Fruit fly (Drosophila melanogaster) whole organism, prepupa: Measurements from ENCODE around the gene ru.

Experiments
- Blimp-1 ChIP-seq: fragments of 200-800 bp; sonication (Bioruptor generic); optimal IDR thresholded peaks from 3 replicates; lab custom pipeline; 2017; ENCODE audit warnings: missing biosample characterization, missing genetic modification characterization, mild to moderate bottlenecking, moderate library complexity, missing genetic modification reagents
- CG10631 ChIP-seq: fragments of 200-800 bp; sonication (Bioruptor generic); optimal IDR thresholded peaks from 2 replicates; lab custom pipeline; 2016; ENCODE audit warnings: missing biosample characterization, missing genetic modification characterization
- CG10669 ChIP-seq: fragments of 200-800 bp; sonication (Bioruptor generic); optimal IDR thresholded peaks from 3 replicates; lab custom pipeline; 2018; ENCODE audit warnings: missing biosample characterization, mild to moderate bottlenecking, missing genetic modification characterization, moderate library complexity
- CG11762 ChIP-seq: fragments of 200-800 bp; sonication (Bioruptor generic); optimal IDR thresholded peaks from 3 replicates; lab custom pipeline; 2016; ENCODE audit warnings: missing biosample characterization, missing genetic modification characterization; ENCODE audit not compliant: insufficient read depth
- CG11902 ChIP-seq: fragments of 200-800 bp; sonication (Bioruptor generic); optimal IDR thresholded peaks from 3 replicates; lab custom pipeline; 2016; ENCODE audit warnings: missing biosample characterization, missing genetic modification characterization
- CG15336 ChIP-seq: fragments of 200-800 bp; sonication (Bioruptor generic); IDR thresholded peaks from 2 replicates; pipeline ENCODE4 v1.3.6; 2022; ENCODE audit warnings: missing biosample characterization, missing genetic modification characterization
- CG1621 ChIP-seq: fragments of 200-800 bp; sonication (Bioruptor generic); optimal IDR thresholded peaks from 3 replicates; lab custom pipeline; 2018; ENCODE audit warnings: missing biosample characterization, mild to moderate bottlenecking, missing genetic modification characterization
- CG3032 ChIP-seq: fragments of 200-800 bp; optimal IDR thresholded peaks from 2 replicates; lab custom pipeline; 2019; ENCODE audit warnings: missing biosample characterization, mild to moderate bottlenecking, missing genetic modification characterization, moderate library complexity
- CG31627 ChIP-seq: fragments of 200-800 bp; sonication (Bioruptor generic); optimal IDR thresholded peaks from 3 replicates; lab custom pipeline; 2016; ENCODE audit warnings: missing biosample characterization, missing genetic modification characterization
- CG32006 ChIP-seq: fragments of 200-800 bp; sonication (Bioruptor generic); optimal IDR thresholded peaks from 3 replicates; lab custom pipeline; 2017; ENCODE audit warnings: missing biosample characterization, mild to moderate bottlenecking, missing genetic modification characterization
- CG34406 ChIP-seq: fragments of 200-800 bp; sonication (Bioruptor generic); optimal IDR thresholded peaks from 3 replicates; lab custom pipeline; 2016; ENCODE audit warnings: missing biosample characterization, missing genetic modification characterization
- CG3919 ChIP-seq: fragments of 200-800 bp; sonication (Bioruptor generic); optimal IDR thresholded peaks from 3 replicates; lab custom pipeline; 2016; ENCODE audit warnings: missing biosample characterization, missing genetic modification characterization
- CG4318 ChIP-seq: fragments of 200-800 bp; sonication (Bioruptor generic); optimal IDR thresholded peaks from 3 replicates; lab custom pipeline; 2017; ENCODE audit warnings: missing biosample characterization, mild to moderate bottlenecking, missing genetic modification characterization
- CG6163 ChIP-seq: fragments of 200-800 bp; sonication (Bioruptor generic); IDR thresholded peaks from 3 replicates; pipeline ENCODE4 v1.3.6; 2022; ENCODE audit warnings: missing biosample characterization, missing genetic modification characterization
- CG6808 ChIP-seq: fragments of 200-800 bp; sonication (Bioruptor generic); optimal IDR thresholded peaks from 3 replicates; lab custom pipeline; 2017; ENCODE audit warnings: missing biosample characterization, missing genetic modification characterization, mild to moderate bottlenecking, moderate library complexity, missing genetic modification reagents
- CG6854 ChIP-seq: fragments of 200-800 bp; sonication (Bioruptor generic); optimal IDR thresholded peaks from 2 replicates; lab custom pipeline; 2017; ENCODE audit warnings: missing biosample characterization, mild to moderate bottlenecking, missing genetic modification characterization
- CG7368 ChIP-seq: fragments of 200-800 bp; sonication (Bioruptor generic); optimal IDR thresholded peaks from 3 replicates; lab custom pipeline; 2016; ENCODE audit warnings: missing biosample characterization, missing genetic modification characterization
- CG8119 ChIP-seq: fragments of 200-800 bp; sonication (Bioruptor generic); IDR thresholded peaks from 3 replicates; pipeline ENCODE4 v1.3.6; 2022; ENCODE audit warnings: missing biosample characterization, missing genetic modification characterization
- CG8319 ChIP-seq: fragments of 200-800 bp; sonication (Bioruptor generic); optimal IDR thresholded peaks from 3 replicates; lab custom pipeline; 2016; ENCODE audit warnings: missing biosample characterization, missing genetic modification characterization
- CG8632 ChIP-seq: fragments of 200-800 bp; sonication (Bioruptor generic); optimal IDR thresholded peaks from 3 replicates; lab custom pipeline; 2016; ENCODE audit warnings: missing biosample characterization, missing genetic modification characterization
- CG9139 ChIP-seq: fragments of 200-800 bp; sonication (Bioruptor generic); optimal IDR thresholded peaks from 3 replicates; lab custom pipeline; 2017; ENCODE audit warnings: missing biosample characterization, mild to moderate bottlenecking, missing genetic modification characterization
- Eip78C ChIP-seq: fragments of 200-800 bp; sonication (Bioruptor generic); peaks from one replicate; lab custom pipeline; 2016; ENCODE audit warnings: missing biosample characterization, missing genetic modification characterization
- Eip93F ChIP-seq: fragments of 200-800 bp; sonication (Bioruptor generic); optimal IDR thresholded peaks from 2 replicates; lab custom pipeline; 2016; ENCODE audit warnings: missing biosample characterization, mild to moderate bottlenecking, missing genetic modification characterization
- Ets21C ChIP-seq: fragments of 200-800 bp; sonication (Bioruptor generic); optimal IDR thresholded peaks from 3 replicates; lab custom pipeline; 2016; ENCODE audit warnings: missing biosample characterization, missing genetic modification characterization
- Ets96B ChIP-seq: fragments of 200-800 bp; optimal IDR thresholded peaks from 2 replicates; lab custom pipeline; 2019; ENCODE audit warnings: missing biosample characterization, mild to moderate bottlenecking, missing genetic modification characterization, moderate library complexity
- Gug ChIP-seq: fragments of 200-800 bp; sonication (Bioruptor generic); IDR thresholded peaks from 2 replicates; pipeline ENCODE4 v1.3.6; 2022; ENCODE audit warnings: missing biosample characterization, missing genetic modification characterization
- Hr38 ChIP-seq: sonication (Bioruptor generic); optimal IDR thresholded peaks from 2 replicates; lab custom pipeline; 2016; ENCODE audit warnings: missing biosample characterization, missing genetic modification characterization
- Hr39 ChIP-seq: fragments of 200-800 bp; sonication (Bioruptor generic); optimal IDR thresholded peaks from 2 replicates; lab custom pipeline; 2016; ENCODE audit warnings: missing biosample characterization, missing genetic modification characterization
- Hr4 ChIP-seq: fragments of 200-800 bp; sonication (Bioruptor generic); optimal IDR thresholded peaks from 3 replicates; lab custom pipeline; 2016; ENCODE audit warnings: missing biosample characterization, missing genetic modification characterization
- Lpt ChIP-seq: fragments of 200-800 bp; sonication (Bioruptor generic); optimal IDR thresholded peaks from 3 replicates; lab custom pipeline; 2016; ENCODE audit warnings: missing biosample characterization, missing genetic modification characterization
- Met ChIP-seq: fragments of 200-800 bp; sonication (Bioruptor generic); optimal IDR thresholded peaks from 3 replicates; lab custom pipeline; 2016; ENCODE audit warnings: missing biosample characterization, missing genetic modification characterization
- Sox14 ChIP-seq: fragments of 200-800 bp; sonication (Bioruptor generic); optimal IDR thresholded peaks from 3 replicates; lab custom pipeline; 2016; ENCODE audit warnings: missing biosample characterization, missing genetic modification characterization
- Sox15 ChIP-seq: fragments of 200-800 bp; sonication (Bioruptor generic); optimal IDR thresholded peaks from 3 replicates; lab custom pipeline; 2016; ENCODE audit warnings: missing biosample characterization, missing genetic modification characterization
- achi ChIP-seq: fragments of 200-800 bp; sonication (Bioruptor generic); optimal IDR thresholded peaks from 3 replicates; lab custom pipeline; 2016; ENCODE audit warnings: missing biosample characterization, missing genetic modification characterization
- cyc ChIP-seq: fragments of 200-800 bp; sonication (Bioruptor generic); optimal IDR thresholded peaks from 3 replicates; lab custom pipeline; 2016; ENCODE audit warnings: missing biosample characterization, missing genetic modification characterization
- dac ChIP-seq: fragments of 200-800 bp; sonication (Bioruptor generic); optimal IDR thresholded peaks from 2 replicates; lab custom pipeline; 2017; ENCODE audit warnings: missing biosample characterization, mild to moderate bottlenecking, missing genetic modification characterization
- dsx ChIP-seq: fragments of 200-800 bp; optimal IDR thresholded peaks from 3 replicates; lab custom pipeline; 2019; ENCODE audit warnings: missing biosample characterization, mild to moderate bottlenecking, missing genetic modification characterization, moderate library complexity; ENCODE audit not compliant: poor library complexity, severe bottlenecking
- eg ChIP-seq: fragments of 200-800 bp; sonication (Bioruptor generic); IDR thresholded peaks from 3 replicates; pipeline ENCODE4 v1.3.6; 2022; ENCODE audit warnings: missing biosample characterization, missing genetic modification characterization
- esn ChIP-seq: fragments of 200-800 bp; sonication (Bioruptor generic); optimal IDR thresholded peaks from 2 replicates; lab custom pipeline; 2016; ENCODE audit warnings: missing biosample characterization, mild to moderate bottlenecking, missing genetic modification characterization, moderate library complexity
- fd59A ChIP-seq: fragments of 200-800 bp; sonication (Bioruptor generic); optimal IDR thresholded peaks from 2 replicates; lab custom pipeline; 2017; ENCODE audit warnings: missing biosample characterization, mild to moderate bottlenecking, missing genetic modification characterization, missing genetic modification reagents
- fd85E ChIP-seq: fragments of 200-800 bp; sonication (Bioruptor generic); optimal IDR thresholded peaks from 3 replicates; lab custom pipeline; 2016; ENCODE audit warnings: missing biosample characterization, missing genetic modification characterization
- fkh ChIP-seq: fragments of 200-800 bp; sonication (Bioruptor generic); optimal IDR thresholded peaks from 3 replicates; lab custom pipeline; 2017; ENCODE audit warnings: missing biosample characterization, mild to moderate bottlenecking, missing genetic modification characterization, moderate library complexity
- lz ChIP-seq: fragments of 200-800 bp; sonication (Bioruptor generic); optimal IDR thresholded peaks from 3 replicates; lab custom pipeline; 2016; ENCODE audit warnings: missing biosample characterization, missing genetic modification characterization
- net ChIP-seq: fragments of 200-800 bp; sonication (Bioruptor generic); optimal IDR thresholded peaks from 3 replicates; lab custom pipeline; 2016; ENCODE audit warnings: missing biosample characterization, missing genetic modification characterization
- pdm3 ChIP-seq: fragments of 200-800 bp; sonication (Bioruptor generic); optimal IDR thresholded peaks from 3 replicates; lab custom pipeline; 2016; ENCODE audit warnings: missing biosample characterization, missing genetic modification characterization
- salr ChIP-seq, 2 experiments: fragments of 200-800 bp; sonication (Bioruptor generic); optimal IDR thresholded peaks; 3 replicates each; lab custom pipeline; 2016 to 2018; ENCODE audit warnings: missing biosample characterization in 2 of 2, missing genetic modification characterization in 2 of 2, mild to moderate bottlenecking in 1 of 2
- ss ChIP-seq, 2 experiments: fragments of 200-800 bp; sonication (Bioruptor generic); optimal IDR thresholded peaks; 2 replicates in 1 of 2; 3 replicates in 1 of 2; lab custom pipeline; 2017 to 2018; ENCODE audit warnings: mild to moderate bottlenecking in 2 of 2, missing biosample characterization in 2 of 2, missing genetic modification characterization in 2 of 2, moderate library complexity in 1 of 2
- svp ChIP-seq: fragments of 200-800 bp; sonication (Bioruptor generic); peaks from one replicate; lab custom pipeline; 2016; ENCODE audit warnings: missing biosample characterization, missing genetic modification characterization
- topi ChIP-seq: fragments of 200-800 bp; sonication (Bioruptor generic); optimal IDR thresholded peaks from 3 replicates; lab custom pipeline; 2016; ENCODE audit warnings: missing biosample characterization, missing genetic modification characterization
- vri ChIP-seq: fragments of 200-800 bp; sonication (Bioruptor generic); optimal IDR thresholded peaks from 3 replicates; lab custom pipeline; 2016; ENCODE audit warnings: missing biosample characterization, mild to moderate bottlenecking, missing genetic modification characterization

Gene ru

DNA sequence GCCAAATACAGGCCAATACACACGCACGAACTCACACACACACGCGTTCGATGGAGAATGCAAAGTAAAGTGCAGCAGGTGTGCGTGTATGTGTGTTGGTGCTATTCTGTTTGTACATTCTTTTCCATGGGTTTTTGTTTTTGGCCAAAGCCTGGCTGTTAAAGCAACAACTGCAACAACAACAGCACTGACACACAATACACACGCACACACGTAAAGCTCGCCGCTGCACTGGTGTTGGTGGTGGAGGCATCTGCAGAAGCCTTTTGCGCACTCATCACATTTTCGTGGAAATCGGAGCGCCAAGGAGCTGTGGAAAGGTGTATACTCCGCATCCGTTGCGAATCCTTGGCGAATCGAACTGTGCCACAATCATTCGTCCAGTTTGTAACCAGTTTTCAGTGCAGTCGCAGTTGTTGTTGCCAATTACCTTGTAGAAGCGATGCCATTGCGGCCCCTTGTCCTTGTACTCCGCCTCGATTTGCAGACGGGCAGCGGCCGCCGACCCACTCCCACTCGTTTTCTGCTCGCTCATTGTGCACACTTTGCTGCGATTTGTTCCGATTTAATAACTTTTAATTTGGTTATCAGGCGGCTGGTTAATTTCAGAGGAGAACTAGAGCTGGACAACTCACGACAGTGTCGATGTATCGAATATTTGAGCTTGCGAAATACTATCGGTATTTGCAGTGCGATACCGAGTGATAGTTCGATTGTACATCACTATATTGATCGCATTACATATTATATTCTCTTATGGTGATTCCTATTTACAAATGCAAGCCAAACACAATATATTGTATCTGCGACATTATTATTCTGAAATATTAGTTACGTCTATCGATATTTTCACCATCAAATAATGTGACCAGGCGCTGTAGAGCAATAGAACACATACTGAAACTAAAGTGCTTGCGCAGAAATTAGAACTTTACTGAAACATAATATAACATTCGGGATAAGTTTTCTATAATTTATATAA, 20.2 kb upstream of the ru start:
- TF ChIP-seq fkh (GFP tag; lab: Kevin White, UChicago) = no peak
- peak; percentile 2 for TF ChIP-seq Sox15 (GFP tag; lab: Kevin White, UChicago)
- TF ChIP-seq CG7368 (GFP tag; lab: Kevin White, UChicago) = no peak
- peak; percentile 5 for TF ChIP-seq CG8319 (GFP tag; lab: Kevin White, UChicago)
- TF ChIP-seq CG31627 (GFP tag; lab: Kevin White, UChicago) = peak; percentile 35
- TF ChIP-seq vri (GFP tag; lab: Kevin White, UChicago) = peak; percentile 47
- TF ChIP-seq CG10669 (GFP tag; lab: Kevin White, UChicago) = no peak
- TF ChIP-seq fd85E = no peak
- peak; percentile 47 for TF ChIP-seq Hr39 (GFP tag; lab: Kevin White, UChicago)
- TF ChIP-seq net (GFP tag; lab: Kevin White, UChicago) = peak; percentile 0
- no peak for TF ChIP-seq CG4318 (GFP tag; lab: Kevin White, UChicago)
- no peak for TF ChIP-seq dac (GFP tag; lab: Kevin White, UChicago)
- TF ChIP-seq CG1621 (tag; lab: Kevin White, UChicago) = no peak
- no peak for TF ChIP-seq CG9139
- peak; percentile 32 for TF ChIP-seq Ets96B (tag; lab: Kevin White, UChicago)
- peak; percentile 46 for TF ChIP-seq lz (GFP tag; lab: Kevin White, UChicago)
- TF ChIP-seq CG8632 (GFP tag; lab: Kevin White, UChicago) = no peak
- peak; percentile 44; the same call in 2 of the 3 replicates for TF ChIP-seq CG6163 (GFP tag; lab: Robert Waterston, UW)
- TF ChIP-seq CG32006 (GFP tag; lab: Kevin White, UChicago) = peak; percentile 45
- TF ChIP-seq Ets21C (GFP tag; lab: Kevin White, UChicago) = peak; percentile 31
- peak; percentile 27 for TF ChIP-seq achi (GFP tag; lab: Kevin White, UChicago)
- TF ChIP-seq Hr4 (GFP tag; lab: Kevin White, UChicago) = peak; percentile 35
- no peak for TF ChIP-seq CG6808
- peak; percentile 31 for TF ChIP-seq Met (GFP tag; lab: Kevin White, UChicago)
- TF ChIP-seq CG15336 = no peak
- no peak for TF ChIP-seq topi (GFP tag; lab: Kevin White, UChicago)
- TF ChIP-seq CG3032 (tag; lab: Kevin White, UChicago) = peak; percentile 28
- no peak for TF ChIP-seq Hr38 (GFP tag; lab: Kevin White, UChicago)
- peak; percentile 40 for TF ChIP-seq cyc (GFP tag; lab: Kevin White, UChicago)
- no peak for TF ChIP-seq CG11902 (GFP tag; lab: Kevin White, UChicago)
- TF ChIP-seq CG10631 (GFP tag; lab: Kevin White, UChicago) = peak; percentile 51
- TF ChIP-seq Gug (GFP tag; lab: Robert Waterston, UW) = no peak
- TF ChIP-seq Eip93F (GFP tag; lab: Kevin White, UChicago) = peak; percentile 11
- no peak for TF ChIP-seq CG6854 (GFP tag; lab: Kevin White, UChicago)
- TF ChIP-seq esn (GFP tag; lab: Kevin White, UChicago) = peak; percentile 47
- TF ChIP-seq Blimp-1 (GFP tag; lab: Kevin White, UChicago) = no peak
- TF ChIP-seq Sox14 (GFP tag; lab: Kevin White, UChicago) = peak; percentile 30
- TF ChIP-seq salr (GFP tag; optimal IDR thresholded peaks at IDR 0.05; lab: Kevin White, UChicago) = no peak
- peak in 1 of 2 experiments; percentile 7 for TF ChIP-seq ss (GFP tag; optimal IDR thresholded peaks at IDR 0.05; lab: Kevin White, UChicago)
- TF ChIP-seq CG11762 (GFP tag; lab: Kevin White, UChicago) = peak; percentile 5
- no peak for TF ChIP-seq dsx (GFP tag; lab: Kevin White, UChicago)
- peak; percentile 25 for TF ChIP-seq CG34406 (GFP tag; lab: Kevin White, UChicago)
- peak; percentile 34 for TF ChIP-seq CG3919 (GFP tag; lab: Kevin White, UChicago)
- no peak for TF ChIP-seq Lpt (GFP tag; lab: Kevin White, UChicago)
- peak; percentile 38; the same call in 1 of the 3 replicates for TF ChIP-seq eg (GFP tag; lab: Robert Waterston, UW)
- peak; percentile 45 for TF ChIP-seq pdm3 (GFP tag; lab: Kevin White, UChicago)
- TF ChIP-seq fd59A (GFP tag; lab: Kevin White, UChicago) = no peak
- TF ChIP-seq Eip78C (GFP tag; lab: Kevin White, UChicago) = peak; percentile 67
- TF ChIP-seq CG8119 (GFP tag; lab: Robert Waterston, UW) = no peak; the same call in 2 of the 3 replicates
- TF ChIP-seq svp (GFP tag; lab: Kevin White, UChicago) = peak; percentile 73
